Fruit fly (Drosophila melanogaster): Measurements from ENCODE around the gene Drak.
A peak's percentile ranks its signal among the peaks of the same experiment; 100 is the strongest.

Drak gene

dm6 chrX:11452846-11453391 is 40.0 kb upstream of the Drak start (continued):
- TF ChIP-seq NfI (GFP tag; optimal IDR thresholded peaks at IDR 0.05) (peak; percentile 67), insv (GFP tag; optimal IDR thresholded peaks at IDR 0.05) (peak in 1 of 2 experiments; percentile 87), hth (optimal IDR thresholded peaks at IDR 0.05) (no peak), E2f2 (GFP tag; IDR thresholded peaks at IDR 0.05) (peak; percentile 63; the same call in 1 of the 2 replicates), CG11398 (GFP tag; optimal IDR thresholded peaks at IDR 0.05) (peak; percentile 16), CG9797 (GFP tag; optimal IDR thresholded peaks at IDR 0.05) (no peak), seq (GFP tag; IDR thresholded peaks at IDR 0.05) (peak; percentile 85), Hmr (GFP tag; optimal IDR thresholded peaks at IDR 0.05) (peak; percentile 84), gsb-n (tag; optimal IDR thresholded peaks at IDR 0.05) (peak; percentile 66), CG12659 (GFP tag; optimal IDR thresholded peaks at IDR 0.05) (peak; percentile 64), twi (tag; optimal IDR thresholded peaks at IDR 0.05) (no peak), Doc2 (GFP tag; IDR thresholded peaks at IDR 0.05) (no peak; the same call in 1 of the 2 replicates), CoRest (tag; optimal IDR thresholded peaks at IDR 0.05) (peak; percentile 62), Sox102F (GFP tag; optimal IDR thresholded peaks at IDR 0.05) (peak; percentile 82), jumu (GFP tag; optimal IDR thresholded peaks at IDR 0.05) (peak; percentile 88), CG4404 (GFP tag; IDR thresholded peaks at IDR 0.05) (peak; percentile 77), CG8388 (GFP tag; optimal IDR thresholded peaks at IDR 0.05) (peak; percentile 61), CG10654 (GFP tag; optimal IDR thresholded peaks at IDR 0.05) (peak; percentile 59), CG12299 (tag; optimal IDR thresholded peaks at IDR 0.05) (peak; percentile 36), Usf (GFP tag; optimal IDR thresholded peaks at IDR 0.05) (no peak), CG2875 (GFP tag; optimal IDR thresholded peaks at IDR 0.05) (peak; percentile 62), Meics (GFP tag; optimal IDR thresholded peaks at IDR 0.05) (peak; percentile 64), CG15601 (tag; optimal IDR thresholded peaks at IDR 0.05) (peak; percentile 76), CG18599 (GFP tag; optimal IDR thresholded peaks at IDR 0.05) (peak; percentile 93), salm (tag; optimal IDR thresholded peaks at IDR 0.05) (peak; percentile 23), CG10959 (GFP tag; IDR thresholded peaks at IDR 0.05) (peak; percentile 65), stwl (tag; optimal IDR thresholded peaks at IDR 0.05) (peak; percentile 57), Ada2b (GFP tag; IDR thresholded peaks at IDR 0.05) (peak; percentile 86), zf30C (GFP tag; optimal IDR thresholded peaks at IDR 0.05) (no peak), Adf1 (GFP tag; IDR thresholded peaks at IDR 0.05) (peak; percentile 52), oc (tag; optimal IDR thresholded peaks at IDR 0.05) (peak; percentile 66), vfl (GFP tag; optimal IDR thresholded peaks at IDR 0.05) (peak; percentile 57), CG7745 (tag; optimal IDR thresholded peaks at IDR 0.05) (no peak), Sox100B (GFP tag; optimal IDR thresholded peaks at IDR 0.05) (peak; percentile 50), Hey (tag; optimal IDR thresholded peaks at IDR 0.05) (no peak), CG12071 (GFP tag; optimal IDR thresholded peaks at IDR 0.05) (peak; percentile 72), D19B (GFP tag; optimal IDR thresholded peaks at IDR 0.05) (peak; percentile 39), Trl (optimal IDR thresholded peaks at IDR 0.05) (no peak), Trl (GFP tag; optimal IDR thresholded peaks at IDR 0.05) (peak; percentile 88), lmd (GFP tag; IDR thresholded peaks at IDR 0.05) (peak; percentile 87), CG2889 (GFP tag; IDR thresholded peaks at IDR 0.05) (peak; percentile 73; the same call in 2 of the 3 replicates), Atf6 (GFP tag; IDR thresholded peaks at IDR 0.05) (peak; percentile 83), cato (GFP tag; optimal IDR thresholded peaks at IDR 0.05; ENCODE audit: borderline replicate concordance) (no peak), CG2678 (tag; optimal IDR thresholded peaks at IDR 0.05) (peak; percentile 83), sim (GFP tag; IDR thresholded peaks at IDR 0.05) (peak; percentile 70), CG14014 (GFP tag; IDR thresholded peaks at IDR 0.05) (peak; percentile 84), CG3163 (GFP tag; optimal IDR thresholded peaks at IDR 0.05) (peak; percentile 10), sd (tag; optimal IDR thresholded peaks at IDR 0.05) (peak; percentile 32), CG9437 (GFP tag; optimal IDR thresholded peaks at IDR 0.05) (peak; percentile 33), CG17385 (GFP tag; optimal IDR thresholded peaks at IDR 0.05) (peak; percentile 62), CG31224 (GFP tag; IDR thresholded peaks at IDR 0.05) (peak; percentile 49; the same call in 1 of the 2 replicates)

All from whole organism, embryonic.